Worm (Caenorhabditis elegans): ENCODE results near the gene F41G3.10.

- no peak for TF ChIP-seq fkh-2 (tag; optimal IDR thresholded peaks at IDR 0.05)
- TF ChIP-seq ZK546.5 (tag; optimal IDR thresholded peaks at IDR 0.05): no peak
- peak; percentile 77 for TF ChIP-seq lin-15B (tag; optimal IDR thresholded peaks at IDR 0.05)
- no peak for TF ChIP-seq tbx-2 (tag; optimal IDR thresholded peaks at IDR 0.05)
- TF ChIP-seq ceh-82 (tag; optimal IDR thresholded peaks at IDR 0.05): no peak
- TF ChIP-seq nhr-77 (tag; optimal IDR thresholded peaks at IDR 0.05): no peak
- TF ChIP-seq elt-3 (tag; optimal IDR thresholded peaks at IDR 0.05): no peak
- no peak for TF ChIP-seq egl-27 (tag; optimal IDR thresholded peaks at IDR 0.05)
- TF ChIP-seq snpc-4 (tag; optimal IDR thresholded peaks at IDR 0.05): peak; percentile 48
- TF ChIP-seq hmg-11 (tag; optimal IDR thresholded peaks at IDR 0.05): no peak
- peak; percentile 11 for TF ChIP-seq jun-1 (tag; optimal IDR thresholded peaks at IDR 0.05)
- TF ChIP-seq fos-1 (tag; optimal IDR thresholded peaks at IDR 0.05): no peak
- no peak for TF ChIP-seq mml-1 (tag; optimal IDR thresholded peaks at IDR 0.05)
Observed at ce11 chrII:6782738-6783163, 33.4 kb upstream of the F41G3.10 start.

Measured in whole organism, L3 larva.